Worm (Caenorhabditis elegans): ENCODE data around the gene kqt-3.

DNA sequence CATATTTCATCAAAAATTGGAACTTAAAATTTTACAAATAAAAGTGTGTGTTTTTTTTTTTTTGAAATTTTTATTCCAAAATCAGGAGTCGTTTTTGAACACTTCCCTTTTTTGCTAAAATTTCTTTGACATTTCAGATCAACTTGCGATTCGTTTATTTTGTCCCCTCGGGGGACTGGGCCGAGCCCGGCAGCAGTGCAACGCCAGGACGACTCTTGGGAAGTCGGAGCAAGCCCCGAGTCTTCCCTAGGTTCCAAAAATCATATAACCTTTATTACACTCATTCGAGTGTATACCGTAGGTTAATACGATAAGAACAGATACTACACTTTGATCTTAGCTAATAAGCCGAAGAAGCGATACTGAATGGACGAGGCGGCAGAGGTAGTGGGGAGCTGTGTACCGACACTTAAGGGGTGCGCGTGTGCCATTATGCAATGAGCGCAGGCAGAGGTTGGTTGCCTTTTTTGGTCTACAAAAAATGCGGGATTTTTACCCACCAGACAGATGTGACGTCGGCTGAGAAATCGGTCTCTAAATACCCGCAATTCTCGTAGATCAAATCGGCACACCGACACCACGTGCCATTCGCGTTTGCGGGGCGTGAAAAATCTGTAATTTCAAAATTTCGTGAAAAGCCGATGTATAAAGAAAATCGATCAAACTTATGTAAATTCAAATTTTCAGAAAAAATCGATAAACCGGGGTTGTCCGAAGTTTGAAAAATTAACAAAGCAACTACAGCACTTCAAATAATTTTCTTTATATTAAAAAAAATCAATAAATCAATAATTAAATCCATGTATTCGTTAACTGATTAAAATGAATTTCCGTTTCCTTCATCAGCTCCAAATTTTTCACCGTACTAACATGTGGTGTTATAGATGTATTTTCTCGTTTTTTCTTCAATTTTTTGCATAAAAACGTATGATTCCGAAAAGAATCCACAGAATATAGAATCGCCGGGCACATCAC lies 21.6 kb downstream of the kqt-3 start:
- TF ChIP-seq jun-1 (tag; optimal IDR thresholded peaks at IDR 0.05) (no peak), unc-130 (tag; optimal IDR thresholded peaks at IDR 0.05) (no peak), fkh-10 (GFP tag; optimal IDR thresholded peaks at IDR 0.05) (no peak), fos-1 (tag; optimal IDR thresholded peaks at IDR 0.05) (no peak), nhr-237 (tag; optimal IDR thresholded peaks at IDR 0.05) (no peak), fkh-8 (tag; optimal IDR thresholded peaks at IDR 0.05) (no peak), ztf-11 (tag; optimal IDR thresholded peaks at IDR 0.05) (no peak), lin-15B (tag; optimal IDR thresholded peaks at IDR 0.05) (no peak)
